Fruit fly (Drosophila melanogaster): ENCODE results near the gene CG14006.

DNA sequence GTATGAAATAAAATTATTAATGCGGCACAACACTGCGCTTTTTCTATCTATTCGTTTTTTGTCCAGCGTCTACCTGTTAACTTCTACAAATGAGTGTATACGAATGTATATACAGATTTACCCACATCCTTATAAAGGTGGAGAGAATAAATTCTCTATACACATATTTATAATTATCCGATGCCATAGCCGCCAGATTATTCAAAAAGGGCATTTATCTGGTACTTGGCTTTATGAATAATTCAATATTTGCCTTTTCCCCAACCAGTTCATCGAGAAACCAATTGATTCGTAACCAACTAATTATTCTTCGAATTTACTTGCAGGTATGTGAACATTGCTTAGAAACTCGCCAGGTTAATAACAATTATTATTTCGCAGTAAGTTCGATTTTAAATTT is 12.5 kb upstream of the CG14006 start, which contains the start of gene CG11147:
- TF ChIP-seq CG7101 (tag; optimal IDR thresholded peaks at IDR 0.05) (no peak), Mnt (GFP tag; optimal IDR thresholded peaks at IDR 0.05) (no peak)
